Worm (Caenorhabditis elegans) whole organism, early embryonic: ENCODE results near the gene C16C8.17.

Experiments
- ama-1 ChIP-seq: fragments of 150-350 bp; optimal IDR thresholded peaks from 2 replicates; lab custom pipeline; 2014
- ceh-13 ChIP-seq: fragments of 200-800 bp; sonication (Bioruptor generic); optimal IDR thresholded peaks from 2 replicates; lab custom pipeline; 2018; ENCODE audit warnings: mild to moderate bottlenecking, missing genetic modification characterization, missing compliant biosample characterization
- ceh-36 ChIP-seq: sonication (generic microtip); optimal IDR thresholded peaks from 2 replicates; lab custom pipeline; 2016; ENCODE audit warnings: missing genetic modification characterization, inconsistent platforms, missing compliant biosample characterization
- ets-7 ChIP-seq: sonication (generic microtip); optimal IDR thresholded peaks from 2 replicates; lab custom pipeline; 2016; ENCODE audit warnings: missing genotype, missing genetic modification characterization, missing compliant biosample characterization
- scrt-1 ChIP-seq: fragments of 200-800 bp; sonication (Bioruptor generic); IDR thresholded peaks from 2 replicates; pipeline ENCODE4 v1.3.6; 2022; ENCODE audit warnings: missing genetic modification characterization, missing compliant biosample characterization
- tra-4 ChIP-seq: sonication (generic microtip); optimal IDR thresholded peaks from 2 replicates; lab custom pipeline; 2017; ENCODE audit warnings: missing genetic modification characterization, missing compliant biosample characterization

ce11 chrII:3440641-3440926 lies at the start of gene C16C8.17:
- TF ChIP-seq ama-1 (lab: Kevin White, UChicago) (no peak), ets-7 (tag; lab: Kevin White, UChicago) (no peak), tra-4 (no peak), scrt-1 (GFP tag; lab: Robert Waterston, UW) (no peak), ceh-36 (tag; lab: Kevin White, UChicago) (no peak), ceh-13 (no peak)
